Fruit fly (Drosophila melanogaster) whole organism, wandering third instar larva: ENCODE results near the gene mei-41.
A peak's percentile ranks its signal among the peaks of the same experiment; 100 is the strongest.

Source experiments
- CG9705 ChIP-seq: fragments of 200-800 bp; sonication (Bioruptor generic); optimal IDR thresholded peaks from 2 replicates; lab custom pipeline; 2018; ENCODE audit warnings: missing biosample characterization, mild to moderate bottlenecking, missing genetic modification characterization
- CrebA ChIP-seq: fragments of 200-800 bp; sonication (Bioruptor generic); optimal IDR thresholded peaks from 2 replicates; lab custom pipeline; 2016; ENCODE audit warnings: missing biosample characterization, mild to moderate bottlenecking, missing genetic modification characterization, borderline replicate concordance
- Dfd ChIP-seq: fragments of >200 bp; optimal IDR thresholded peaks from 2 replicates; lab custom pipeline; 2017; ENCODE audit warnings: missing biosample characterization, missing genetic modification characterization
- Dif ChIP-seq: fragments of 200-275, 200-300 bp; sonication (Bioruptor generic); optimal IDR thresholded peaks from 2 replicates; lab custom pipeline; 2018; ENCODE audit warnings: missing biosample characterization, missing genetic modification characterization; ENCODE audit not compliant: partially characterized antibody
- HLH106 ChIP-seq: fragments of 200-800 bp; optimal IDR thresholded peaks from 3 replicates; lab custom pipeline; 2019; ENCODE audit warnings: missing biosample characterization, mild to moderate bottlenecking, missing genetic modification characterization, moderate library complexity
- Hr83 ChIP-seq: fragments of 200-300 bp; sonication (Bioruptor generic); optimal IDR thresholded peaks from 2 replicates; lab custom pipeline; 2016; ENCODE audit warnings: missing biosample characterization, mild to moderate bottlenecking, missing genetic modification characterization, moderate library complexity; ENCODE audit not compliant: poor library complexity, severe bottlenecking
- Mio ChIP-seq: sonication (Bioruptor generic); optimal IDR thresholded peaks from 2 replicates; lab custom pipeline; 2016; ENCODE audit warnings: missing biosample characterization, missing genetic modification characterization
- Myc ChIP-seq: fragments of >200 bp; optimal IDR thresholded peaks from 2 replicates; lab custom pipeline; 2017
- N ChIP-seq: fragments of >200 bp; optimal IDR thresholded peaks from 2 replicates; lab custom pipeline; 2018; ENCODE audit warnings: missing biosample characterization, missing external identifiers, missing genetic modification characterization
- OdsH ChIP-seq: fragments of 200-800 bp; sonication (Bioruptor generic); optimal IDR thresholded peaks from 2 replicates; lab custom pipeline; 2016; ENCODE audit warnings: missing biosample characterization, mild to moderate bottlenecking, missing genetic modification characterization
- Rel ChIP-seq, 2 experiments: fragments of 200-800 bp; sonication (Bioruptor generic) in 1 of 2; optimal IDR thresholded peaks; 2 replicates in 1 of 2; 3 replicates in 1 of 2; lab custom pipeline; 2016 to 2019; ENCODE audit warnings: mild to moderate bottlenecking in 2 of 2, missing biosample characterization in 2 of 2, missing genetic modification characterization in 2 of 2, moderate library complexity in 1 of 2
- Sp1 ChIP-seq: fragments of 200-800 bp; sonication (Bioruptor generic); optimal IDR thresholded peaks from 3 replicates; lab custom pipeline; 2019; ENCODE audit warnings: missing biosample characterization, mild to moderate bottlenecking, missing genetic modification characterization, moderate library complexity
- Vsx2 ChIP-seq: fragments of 200-300, 225-300 bp; sonication (Bioruptor generic); optimal IDR thresholded peaks from 2 replicates; lab custom pipeline; 2018; ENCODE audit warnings: missing biosample characterization, missing genetic modification characterization; ENCODE audit not compliant: partially characterized antibody
- dl ChIP-seq, 2 experiments: fragments of 175-275, 200-275 bp in 1 of 2; fragments of 200-275 bp in 1 of 2; sonication (Bioruptor generic); optimal IDR thresholded peaks; lab custom pipeline; 2018; ENCODE audit warnings: mild to moderate bottlenecking in 2 of 2, missing biosample characterization in 2 of 2, missing genetic modification characterization in 2 of 2, moderate library complexity in 2 of 2; ENCODE audit not compliant: partially characterized antibody in 2 of 2, insufficient read depth in 1 of 2
- dmrt93B ChIP-seq: fragments of 200-800 bp; sonication (Bioruptor generic); optimal IDR thresholded peaks from 2 replicates; lab custom pipeline; 2018; ENCODE audit warnings: missing biosample characterization, mild to moderate bottlenecking, missing genetic modification characterization
- dsf ChIP-seq: sonication (Bioruptor generic); optimal IDR thresholded peaks from 2 replicates; lab custom pipeline; 2016; ENCODE audit warnings: missing biosample characterization, missing genetic modification characterization, borderline replicate concordance
- ey ChIP-seq: fragments of 200-800 bp; sonication (Bioruptor generic); optimal IDR thresholded peaks from 2 replicates; lab custom pipeline; 2016; ENCODE audit warnings: missing biosample characterization, missing genetic modification characterization
- foxo ChIP-seq, 2 experiments: fragments of 200-800 bp; sonication (Bioruptor generic); optimal IDR thresholded peaks; 2 replicates in 1 of 2; 3 replicates in 1 of 2; lab custom pipeline; 2016 to 2017; ENCODE audit warnings: missing biosample characterization in 2 of 2, missing genetic modification characterization in 2 of 2
- fru ChIP-seq: fragments of 200-800 bp; sonication (Bioruptor generic); optimal IDR thresholded peaks from 3 replicates; lab custom pipeline; 2016; ENCODE audit warnings: missing biosample characterization, mild to moderate bottlenecking, missing genetic modification characterization
- h ChIP-seq: fragments of 200-800 bp; sonication (Bioruptor generic); optimal IDR thresholded peaks from 3 replicates; lab custom pipeline; 2016; ENCODE audit warnings: missing biosample characterization, mild to moderate bottlenecking, missing genetic modification characterization
- lola ChIP-seq: fragments of >200 bp; optimal IDR thresholded peaks from 2 replicates; lab custom pipeline; 2017; ENCODE audit warnings: missing biosample characterization, missing genetic modification characterization
- pan ChIP-seq: fragments of >200 bp; optimal IDR thresholded peaks from 2 replicates; lab custom pipeline; 2017
- rgr ChIP-seq: fragments of 200-800 bp; sonication (Bioruptor generic); optimal IDR thresholded peaks from 3 replicates; lab custom pipeline; 2016; ENCODE audit warnings: missing biosample characterization, mild to moderate bottlenecking, missing genetic modification characterization
- sv ChIP-seq: fragments of 200-800 bp; sonication (Bioruptor generic); optimal IDR thresholded peaks from 3 replicates; lab custom pipeline; 2016; ENCODE audit warnings: missing biosample characterization, missing genetic modification characterization
- woc ChIP-seq: sonication (Bioruptor generic); optimal IDR thresholded peaks from 2 replicates; lab custom pipeline; 2016; ENCODE audit warnings: missing biosample characterization, mild to moderate bottlenecking, missing genetic modification characterization

mei-41 gene

DNA sequence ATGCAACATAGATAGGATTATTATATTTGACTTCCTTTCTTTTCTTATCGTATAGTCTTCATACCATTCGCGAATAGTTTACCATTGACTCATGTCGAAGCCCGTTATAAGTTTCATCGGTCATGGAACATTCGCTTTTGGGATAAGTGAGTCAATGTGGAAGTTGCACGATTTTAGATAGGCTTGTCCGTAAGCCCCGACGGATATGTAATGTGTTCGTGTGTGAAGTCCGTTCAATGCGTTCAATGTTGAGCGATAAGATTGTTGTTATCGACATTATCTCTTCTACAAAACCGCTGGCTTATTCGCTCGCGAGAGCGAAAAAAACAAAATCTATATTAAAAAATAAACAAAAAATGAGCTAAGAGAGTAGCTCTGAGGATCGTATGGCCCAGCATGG, 13.3 kb downstream of the mei-41 start, which contains the start of gene CG9981:
TSS of gene CG9981 (minus strand) at position 320 of the 400 bp plus-strand sequence.
- TF ChIP-seq Rel (GFP tag; optimal IDR thresholded peaks at IDR 0.05; lab: Kevin White, UChicago): no peak
- TF ChIP-seq Rel (tag; optimal IDR thresholded peaks at IDR 0.05; lab: Kevin White, UChicago): peak; percentile 57
- no peak for TF ChIP-seq Dif (GFP tag; lab: Kevin White, UChicago)

DNA sequence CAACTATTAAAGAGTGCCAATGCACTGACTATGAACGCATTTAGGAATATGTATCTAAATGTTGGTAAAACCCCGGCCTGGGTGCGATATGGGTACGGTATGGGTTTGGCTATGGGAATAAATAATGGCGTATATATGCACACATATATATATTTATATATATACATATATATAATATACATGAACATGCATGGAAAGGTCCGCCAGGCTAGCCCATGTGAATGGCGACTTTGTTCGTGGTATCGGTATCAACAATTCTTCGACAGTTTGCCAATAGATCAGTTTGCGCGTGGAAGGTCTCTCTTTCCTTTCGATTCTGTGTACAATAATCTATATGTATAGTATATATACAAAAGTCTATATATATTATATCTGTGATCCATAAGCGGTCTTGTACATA, 13.7 kb downstream of the mei-41 start, which contains the start of gene CG4301:
TSS of gene CG4301 (plus strand) at position 301 of the 400 bp plus-strand sequence.
- TF ChIP-seq Dfd (GFP tag; lab: Kevin White, UChicago): no peak
- TF ChIP-seq lola (GFP tag; lab: Kevin White, UChicago): no peak
- TF ChIP-seq Sp1 (GFP tag; lab: Kevin White, UChicago): no peak
- no peak for TF ChIP-seq dl (GFP tag; optimal IDR thresholded peaks at IDR 0.05; lab: Kevin White, UChicago; ENCODE audit: insufficient read depth in 1 of 2, partially characterized antibody in 2 of 2)
- no peak for TF ChIP-seq CrebA (GFP tag; lab: Kevin White, UChicago)
- TF ChIP-seq dsf (GFP tag; lab: Kevin White, UChicago): no peak
- no peak for TF ChIP-seq dmrt93B (GFP tag; lab: Kevin White, UChicago)
- TF ChIP-seq h: no peak
- no peak for TF ChIP-seq CG9705 (GFP tag; lab: Kevin White, UChicago)
- no peak for TF ChIP-seq Dif (GFP tag; lab: Kevin White, UChicago)
- TF ChIP-seq pan (lab: Kevin White, UChicago): no peak
- no peak for TF ChIP-seq ey (GFP tag; lab: Kevin White, UChicago)
- no peak for TF ChIP-seq Vsx2 (GFP tag; lab: Kevin White, UChicago)
- no peak for TF ChIP-seq N (GFP tag; lab: Kevin White, UChicago)
- TF ChIP-seq sv (GFP tag; lab: Kevin White, UChicago): no peak
- no peak for TF ChIP-seq Hr83
- TF ChIP-seq fru: no peak
- no peak for TF ChIP-seq Mio (GFP tag; lab: Kevin White, UChicago)
- TF ChIP-seq, all 38 proteins: peak for 0

DNA sequence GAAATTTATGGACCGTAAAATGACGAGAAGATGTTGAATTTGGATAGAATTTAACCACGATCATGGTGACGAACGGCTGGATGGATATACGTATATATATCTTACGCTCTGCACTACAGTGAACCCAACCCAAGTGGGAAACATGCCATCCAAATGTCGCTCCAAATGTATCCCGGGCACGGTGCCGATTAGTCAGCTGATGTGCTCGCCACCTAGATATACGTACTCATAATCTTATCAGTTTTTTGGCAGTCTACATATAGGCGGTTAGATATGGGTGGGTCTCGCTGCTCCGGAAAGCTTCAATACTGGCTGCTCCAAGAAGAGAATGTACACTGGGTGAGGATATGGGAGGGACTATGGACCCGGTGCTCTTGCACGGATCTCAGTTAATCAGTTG, 14.6 kb downstream of the mei-41 start:
- TF ChIP-seq foxo (GFP tag; optimal IDR thresholded peaks at IDR 0.05; lab: Kevin White, UChicago) (no peak), Myc (no peak), rgr (GFP tag; lab: Kevin White, UChicago) (no peak), Rel (GFP tag; optimal IDR thresholded peaks at IDR 0.05; lab: Kevin White, UChicago) (no peak), Rel (tag; optimal IDR thresholded peaks at IDR 0.05; lab: Kevin White, UChicago) (no peak), dmrt93B (GFP tag; lab: Kevin White, UChicago) (no peak)

DNA sequence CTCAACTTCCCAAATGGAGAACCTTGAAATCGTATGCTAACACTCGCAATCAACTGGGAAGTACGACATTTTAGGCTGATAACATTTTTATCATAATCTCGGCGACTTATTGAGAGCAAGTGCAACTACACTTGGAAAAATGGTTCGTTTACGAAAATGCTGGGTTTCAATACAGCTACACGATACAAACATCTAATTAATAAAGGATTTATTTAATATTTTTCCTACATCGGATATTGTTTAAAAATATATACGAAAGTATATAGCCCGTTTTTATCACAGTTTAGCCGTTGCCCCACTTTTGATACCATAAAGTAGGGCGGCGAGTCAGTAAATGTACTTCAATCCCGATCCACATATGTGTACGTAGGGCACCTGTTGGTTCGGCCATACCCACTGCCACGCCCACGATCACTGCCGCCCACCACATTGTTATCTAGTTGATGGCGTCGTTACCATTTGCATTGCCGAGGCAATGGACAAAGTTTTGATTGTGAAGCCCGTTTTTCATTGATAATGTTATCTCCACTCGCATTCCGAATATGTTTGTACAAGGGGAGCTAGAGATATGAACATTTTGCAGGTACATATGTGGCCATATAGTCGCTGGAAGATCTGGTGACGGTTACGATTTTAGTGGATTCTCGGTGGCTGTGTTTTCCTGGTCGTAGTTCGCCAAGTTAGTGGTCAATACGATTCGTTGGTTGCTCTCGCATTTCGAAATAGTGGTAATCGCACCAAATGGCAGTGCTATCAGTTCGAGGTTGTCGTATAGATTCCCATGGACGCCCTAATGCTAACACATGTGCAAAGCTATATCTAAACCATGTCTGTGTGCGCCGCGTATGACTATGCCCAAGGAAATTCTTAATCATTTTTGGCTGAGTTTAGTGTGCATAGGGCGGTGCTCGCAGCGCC, 23.2 kb downstream of the mei-41 start, which contains the start of gene Traf-like:
TSS of gene Traf-like (plus strand) at position 596 of the 918 bp plus-strand sequence.
- no peak for TF ChIP-seq N (GFP tag; lab: Kevin White, UChicago)
- TF ChIP-seq Myc: no peak
- TF ChIP-seq HLH106 (tag; lab: Kevin White, UChicago): peak; percentile 9
- no peak for TF ChIP-seq pan (lab: Kevin White, UChicago)
- peak; percentile 34 for TF ChIP-seq fru
- TF ChIP-seq Dif (GFP tag; lab: Kevin White, UChicago): peak; percentile 47
- no peak for TF ChIP-seq Rel (GFP tag; optimal IDR thresholded peaks at IDR 0.05; lab: Kevin White, UChicago)
- TF ChIP-seq Rel (tag; optimal IDR thresholded peaks at IDR 0.05; lab: Kevin White, UChicago): peak; percentile 72
- TF ChIP-seq ey (GFP tag; lab: Kevin White, UChicago): no peak
- no peak for TF ChIP-seq sv (GFP tag; lab: Kevin White, UChicago)
- peak; percentile 24 for TF ChIP-seq h
- peak in 1 of 2 experiments; percentile 48 for TF ChIP-seq foxo (GFP tag; optimal IDR thresholded peaks at IDR 0.05; lab: Kevin White, UChicago)
- no peak for TF ChIP-seq woc
- TF ChIP-seq, all 38 proteins: peak for 6

DNA sequence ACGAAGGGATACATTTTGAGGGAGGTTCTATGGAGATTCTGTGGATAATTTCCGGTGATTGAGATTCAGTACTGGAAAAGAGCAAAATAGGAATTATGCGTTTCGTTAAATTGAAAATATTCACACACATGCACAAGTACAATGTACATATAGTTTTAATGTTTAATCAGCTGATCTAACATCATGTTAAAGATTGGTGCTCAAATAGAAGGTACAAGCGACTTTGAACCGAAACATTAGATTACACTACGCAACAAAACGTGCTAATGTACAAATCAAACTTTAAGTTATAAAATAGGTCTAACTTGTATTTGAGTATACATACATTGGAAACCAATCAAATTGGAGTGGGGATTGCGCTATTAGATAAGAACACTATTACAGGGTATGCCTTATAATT, 28.6 kb downstream of the mei-41 start:
- TF ChIP-seq HLH106 (tag; lab: Kevin White, UChicago) (no peak), Vsx2 (GFP tag; lab: Kevin White, UChicago) (no peak), h (no peak), Dif (GFP tag; lab: Kevin White, UChicago) (no peak), OdsH (GFP tag; lab: Kevin White, UChicago) (no peak)
- TF ChIP-seq, all 38 proteins: peak for 0
